Fruit fly (Drosophila melanogaster) whole organism, embryonic: Measurements from ENCODE around the gene CG11396.

Source experiments
- Adf1 ChIP-seq: fragments of 200-800 bp; sonication (Bioruptor generic); IDR thresholded peaks from 2 replicates; pipeline ENCODE4 v1.3.6; 2022; ENCODE audit warnings: missing biosample characterization, missing genetic modification characterization
- B-H2 ChIP-seq: fragments of 200-800 bp; sonication (Bioruptor generic); optimal IDR thresholded peaks from 2 replicates; lab custom pipeline; 2018; ENCODE audit warnings: missing biosample characterization, mild to moderate bottlenecking, missing genetic modification characterization
- Bdp1 ChIP-seq: fragments of 200-800 bp; sonication (Bioruptor generic); optimal IDR thresholded peaks from 3 replicates; lab custom pipeline; 2016; ENCODE audit warnings: missing biosample characterization, missing genetic modification characterization
- BtbVII ChIP-seq: fragments of 200-800 bp; sonication (Bioruptor generic); optimal IDR thresholded peaks from 3 replicates; lab custom pipeline; 2017; ENCODE audit warnings: missing biosample characterization, mild to moderate bottlenecking, missing genetic modification characterization
- CG10209 ChIP-seq: fragments of 200-800 bp; sonication (Bioruptor generic); optimal IDR thresholded peaks from 3 replicates; lab custom pipeline; 2017; ENCODE audit warnings: missing biosample characterization, mild to moderate bottlenecking, missing genetic modification characterization, missing genetic modification reagents
- CG10267 ChIP-seq: fragments of 200-800 bp; sonication (Bioruptor generic); optimal IDR thresholded peaks from 2 replicates; lab custom pipeline; 2018; ENCODE audit warnings: missing biosample characterization, mild to moderate bottlenecking, missing genetic modification characterization, moderate library complexity
- CG10462 ChIP-seq: fragments of 200-800 bp; sonication (Bioruptor generic); optimal IDR thresholded peaks from 2 replicates; lab custom pipeline; 2016; ENCODE audit warnings: missing biosample characterization, missing genetic modification characterization
- CG10959 ChIP-seq: fragments of 200-800 bp; sonication (Bioruptor generic); IDR thresholded peaks from 2 replicates; pipeline ENCODE4 v1.3.6; 2022; ENCODE audit warnings: missing biosample characterization, missing genetic modification characterization
- CG15073 ChIP-seq: fragments of 200-800 bp; sonication (Bioruptor generic); optimal IDR thresholded peaks from 2 replicates; lab custom pipeline; 2016; ENCODE audit warnings: missing biosample characterization, missing genetic modification characterization
- CG16779 ChIP-seq: fragments of 200-800 bp; sonication (Bioruptor generic); IDR thresholded peaks from 2 replicates; pipeline ENCODE4 v1.3.6; 2022; ENCODE audit warnings: missing biosample characterization, missing genetic modification characterization
- CG17612 ChIP-seq: fragments of 200-800 bp; sonication (Bioruptor generic); IDR thresholded peaks from 2 replicates; pipeline ENCODE4 v1.3.6; 2022; ENCODE audit warnings: missing biosample characterization, missing genetic modification characterization
- CG17802 ChIP-seq: fragments of 200-800 bp; sonication (Bioruptor generic); optimal IDR thresholded peaks from 2 replicates; lab custom pipeline; 2018; ENCODE audit warnings: missing biosample characterization, mild to moderate bottlenecking, missing genetic modification characterization, moderate library complexity
- CG30403 ChIP-seq: fragments of 200-800 bp; sonication (Bioruptor generic); optimal IDR thresholded peaks from 3 replicates; lab custom pipeline; 2016; ENCODE audit warnings: missing biosample characterization, missing genetic modification characterization
- CG3163 ChIP-seq: fragments of 200-800 bp; sonication (Bioruptor generic); optimal IDR thresholded peaks from 3 replicates; lab custom pipeline; 2016; ENCODE audit warnings: missing biosample characterization, missing genetic modification characterization
- CG3407 ChIP-seq: fragments of 200-800 bp; sonication (Bioruptor generic); optimal IDR thresholded peaks from 2 replicates; lab custom pipeline; 2018; ENCODE audit warnings: missing biosample characterization, mild to moderate bottlenecking, missing genetic modification characterization
- CG34376 ChIP-seq: fragments of 200-800 bp; sonication (Bioruptor generic); optimal IDR thresholded peaks from 2 replicates; lab custom pipeline; 2018; ENCODE audit warnings: missing biosample characterization, mild to moderate bottlenecking, missing genetic modification characterization
- CG3838 ChIP-seq: fragments of 200-800 bp; sonication (Bioruptor generic); optimal IDR thresholded peaks from 3 replicates; lab custom pipeline; 2016; ENCODE audit warnings: missing biosample characterization, missing genetic modification characterization
- CG4617 ChIP-seq: fragments of 200-800 bp; sonication (Bioruptor generic); optimal IDR thresholded peaks from 3 replicates; lab custom pipeline; 2016; ENCODE audit warnings: missing biosample characterization, missing genetic modification characterization, borderline replicate concordance
- CG4854 ChIP-seq: fragments of 200-800 bp; sonication (Bioruptor generic); optimal IDR thresholded peaks from 2 replicates; lab custom pipeline; 2016; ENCODE audit warnings: missing biosample characterization, missing genetic modification characterization, inconsistent platforms
- CG5953 ChIP-seq: fragments of 200-800 bp; sonication (Bioruptor generic); IDR thresholded peaks from 2 replicates; pipeline ENCODE4 v1.3.6; 2022; ENCODE audit warnings: missing biosample characterization, missing genetic modification characterization
- CG7357 ChIP-seq: fragments of 200-800 bp; sonication (Bioruptor generic); IDR thresholded peaks from 3 replicates; pipeline ENCODE4 v1.3.6; 2022; ENCODE audit warnings: missing biosample characterization, missing genetic modification characterization
- CG8089 ChIP-seq: fragments of 200-800 bp; sonication (Bioruptor generic); optimal IDR thresholded peaks from 3 replicates; lab custom pipeline; 2016; ENCODE audit warnings: missing biosample characterization, missing genetic modification characterization
- CG9797 ChIP-seq: fragments of 200-800 bp; sonication (Bioruptor generic); optimal IDR thresholded peaks from 3 replicates; lab custom pipeline; 2018; ENCODE audit warnings: missing biosample characterization, mild to moderate bottlenecking, missing genetic modification characterization
- CG9932 ChIP-seq: fragments of 200-800 bp; sonication (Bioruptor generic); IDR thresholded peaks from 2 replicates; pipeline ENCODE4 v1.3.6; 2022; ENCODE audit warnings: missing biosample characterization, missing genetic modification characterization
- D19A ChIP-seq: fragments of 200-800 bp; optimal IDR thresholded peaks from 3 replicates; lab custom pipeline; 2019; ENCODE audit warnings: missing biosample characterization, mild to moderate bottlenecking, missing genetic modification characterization, moderate library complexity
- Dek ChIP-seq: fragments of 200-800 bp; sonication (Bioruptor generic); optimal IDR thresholded peaks from 3 replicates; lab custom pipeline; 2019; ENCODE audit warnings: missing biosample characterization, mild to moderate bottlenecking, missing genetic modification characterization, moderate library complexity
- Dip2 ChIP-seq: fragments of 200-800 bp; sonication (Bioruptor generic); IDR thresholded peaks from 2 replicates; pipeline ENCODE4 v1.3.6; 2022; ENCODE audit warnings: missing biosample characterization, missing genetic modification characterization
- Dip3 ChIP-seq: fragments of 200-800 bp; sonication (Bioruptor generic); optimal IDR thresholded peaks from 3 replicates; lab custom pipeline; 2016; ENCODE audit warnings: missing biosample characterization, missing genetic modification characterization
- Ets97D ChIP-seq: fragments of 200-800 bp; sonication (Bioruptor generic); optimal IDR thresholded peaks from 3 replicates; lab custom pipeline; 2016; ENCODE audit warnings: missing biosample characterization, missing genetic modification characterization
- HLH54F ChIP-seq: fragments of 200-800 bp; sonication (Bioruptor generic); optimal IDR thresholded peaks from 3 replicates; lab custom pipeline; 2016; ENCODE audit warnings: missing biosample characterization, missing genetic modification characterization
- Oaz ChIP-seq: fragments of 200-800 bp; sonication (Bioruptor generic); IDR thresholded peaks from 2 replicates; pipeline ENCODE4 v1.3.6; 2022; ENCODE audit warnings: missing biosample characterization, missing genetic modification characterization
- Pdp1 ChIP-seq, 2 experiments: fragments of 200-800 bp; sonication (Bioruptor generic); optimal IDR thresholded peaks; 3 replicates each; lab custom pipeline; 2016; ENCODE audit warnings: missing biosample characterization in 2 of 2, missing genetic modification characterization in 2 of 2, mild to moderate bottlenecking in 1 of 2, moderate library complexity in 1 of 2
- Rfx ChIP-seq: fragments of 200-800 bp; sonication (Bioruptor generic); IDR thresholded peaks from 2 replicates; pipeline ENCODE4 v1.3.6; 2022; ENCODE audit warnings: missing biosample characterization, missing genetic modification characterization
- Spps ChIP-seq: fragments of 200-800 bp; sonication (Bioruptor generic); optimal IDR thresholded peaks from 2 replicates; lab custom pipeline; 2018; ENCODE audit warnings: missing biosample characterization, mild to moderate bottlenecking, missing genetic modification characterization
- TFAM ChIP-seq: fragments of 200-800 bp; sonication (Bioruptor generic); optimal IDR thresholded peaks from 2 replicates; lab custom pipeline; 2017; ENCODE audit warnings: missing biosample characterization, missing genetic modification characterization, inconsistent platforms
- Tbp ChIP-seq: fragments of >200 bp; optimal IDR thresholded peaks from 2 replicates; lab custom pipeline; 2018; ENCODE audit warnings: missing biosample characterization, missing genetic modification characterization
- ara ChIP-seq: fragments of 200-800 bp; sonication (Bioruptor generic); IDR thresholded peaks from 2 replicates; pipeline ENCODE4 v1.3.6; 2022; ENCODE audit warnings: missing biosample characterization, missing genetic modification characterization
- ash1 ChIP-seq: fragments of 200-800 bp; sonication (Bioruptor generic); optimal IDR thresholded peaks from 2 replicates; lab custom pipeline; 2018; ENCODE audit warnings: missing biosample characterization, mild to moderate bottlenecking, missing genetic modification characterization
- bab2 ChIP-seq: fragments of 200-800 bp; sonication (Bioruptor generic); optimal IDR thresholded peaks from 2 replicates; lab custom pipeline; 2016; ENCODE audit warnings: missing biosample characterization, missing genetic modification characterization
- cg ChIP-seq: fragments of 200-800 bp; sonication (Bioruptor generic); optimal IDR thresholded peaks from 3 replicates; lab custom pipeline; 2019; ENCODE audit warnings: missing biosample characterization, mild to moderate bottlenecking, missing genetic modification characterization, moderate library complexity
- chif ChIP-seq, 2 experiments: fragments of 200-800 bp; sonication (Bioruptor generic); optimal IDR thresholded peaks; 3 replicates each; lab custom pipeline; 2016; ENCODE audit warnings: missing biosample characterization in 2 of 2, missing genetic modification characterization in 2 of 2
- chinmo ChIP-seq: fragments of 200-800 bp; sonication (Bioruptor generic); IDR thresholded peaks from 4 replicates; pipeline ENCODE4 v1.3.6; 2022; ENCODE audit warnings: missing biosample characterization, missing genetic modification characterization; ENCODE audit not compliant: partially characterized antibody
- ewg ChIP-seq: fragments of 200-800 bp; sonication (Bioruptor generic); optimal IDR thresholded peaks from 3 replicates; lab custom pipeline; 2017; ENCODE audit warnings: mild to moderate bottlenecking, missing biosample characterization, missing genetic modification reagents, missing genetic modification characterization
- hb ChIP-seq: fragments of 200-800 bp; sonication (Bioruptor generic); IDR thresholded peaks from 3 replicates; pipeline ENCODE4 v1.3.6; 2022; ENCODE audit warnings: missing biosample characterization, missing genetic modification characterization; ENCODE audit not compliant: partially characterized antibody
- hth ChIP-seq: fragments of >200 bp; optimal IDR thresholded peaks from 2 replicates; lab custom pipeline; 2017; ENCODE audit warnings: inconsistent platforms
- insv ChIP-seq, 2 experiments: fragments of 200-800 bp; sonication (Bioruptor generic); optimal IDR thresholded peaks; 3 replicates each; lab custom pipeline; 2016 to 2018; ENCODE audit warnings: missing biosample characterization in 2 of 2, missing genetic modification characterization in 2 of 2
- jumu ChIP-seq: fragments of 200-800 bp; sonication (Bioruptor generic); optimal IDR thresholded peaks from 3 replicates; lab custom pipeline; 2016; ENCODE audit warnings: missing biosample characterization, missing genetic modification characterization
- kay ChIP-seq: fragments of 200-800 bp; sonication (Bioruptor generic); optimal IDR thresholded peaks from 2 replicates; lab custom pipeline; 2016; ENCODE audit warnings: missing biosample characterization, missing genetic modification characterization
- kni ChIP-seq: fragments of 200-800 bp; sonication (Bioruptor generic); optimal IDR thresholded peaks from 3 replicates; lab custom pipeline; 2017; ENCODE audit warnings: mild to moderate bottlenecking, missing biosample characterization, missing genetic modification reagents, missing genetic modification characterization
- salm ChIP-seq: fragments of 200-800 bp; sonication (Bioruptor generic); optimal IDR thresholded peaks from 2 replicates; lab custom pipeline; 2018; ENCODE audit warnings: missing biosample characterization, mild to moderate bottlenecking, missing genetic modification characterization
- tx ChIP-seq: fragments of 200-800 bp; sonication (Bioruptor generic); optimal IDR thresholded peaks from 2 replicates; lab custom pipeline; 2016; ENCODE audit warnings: missing biosample characterization, missing genetic modification characterization

CG11396 gene

dm6 chr3L:20798325-20798846 is 10.4 kb upstream of the CG11396 start, which contains the start of the genes CG3698 and tzn (continued):
- TF ChIP-seq BtbVII (peak; percentile 89), CG17612 (GFP tag; lab: Robert Waterston, UW) (peak; percentile 78; the same call in 1 of the 2 replicates), hth (lab: Kevin White, UChicago) (no peak), CG4617 (peak; percentile 89), CG10267 (tag; lab: Kevin White, UChicago) (peak; percentile 88), CG30403 (GFP tag; lab: Kevin White, UChicago) (peak; percentile 85), CG16779 (GFP tag; lab: Robert Waterston, UW) (peak; percentile 84), CG9932 (GFP tag; lab: Robert Waterston, UW) (peak; percentile 86; the same call in 1 of the 2 replicates), CG7357 (GFP tag; lab: Robert Waterston, UW) (peak; percentile 78; the same call in 2 of the 3 replicates), Oaz (GFP tag; lab: Robert Waterston, UW) (peak; percentile 94), CG3407 (GFP tag; lab: Kevin White, UChicago) (peak; percentile 94), CG8089 (GFP tag; lab: Kevin White, UChicago) (peak; percentile 86), Dip2 (GFP tag; lab: Robert Waterston, UW) (no peak), Adf1 (GFP tag; lab: Robert Waterston, UW) (peak; percentile 73), chif (GFP tag; optimal IDR thresholded peaks at IDR 0.05; lab: Kevin White, UChicago) (peak; percentile 79 to 87), bab2 (GFP tag; lab: Kevin White, UChicago) (peak; percentile 77), Dip3 (GFP tag; lab: Kevin White, UChicago) (peak; percentile 68), ash1 (peak; percentile 96), ara (GFP tag; lab: Robert Waterston, UW) (peak; percentile 85), CG10209 (peak; percentile 97), Tbp (GFP tag; lab: Kevin White, UChicago) (no peak), HLH54F (GFP tag; lab: Kevin White, UChicago) (peak; percentile 81), Spps (tag; lab: Kevin White, UChicago) (peak; percentile 79), salm (tag; lab: Kevin White, UChicago) (peak; percentile 87), ewg (GFP tag; lab: Kevin White, UChicago) (peak; percentile 93), CG15073 (GFP tag; lab: Kevin White, UChicago) (peak; percentile 52), CG4854 (GFP tag; lab: Kevin White, UChicago) (peak; percentile 89), CG3838 (GFP tag; lab: Kevin White, UChicago) (peak; percentile 82), CG10959 (GFP tag; lab: Robert Waterston, UW) (peak; percentile 88), CG3163 (GFP tag; lab: Kevin White, UChicago) (peak; percentile 58), tx (GFP tag; lab: Kevin White, UChicago) (peak; percentile 54), B-H2 (GFP tag; lab: Kevin White, UChicago) (peak; percentile 93), CG10462 (GFP tag; lab: Kevin White, UChicago) (peak; percentile 82), TFAM (GFP tag; lab: Kevin White, UChicago) (peak; percentile 70), Pdp1 (GFP tag; optimal IDR thresholded peaks at IDR 0.05; lab: Kevin White, UChicago) (peak in 1 of 2 experiments; percentile 75), CG34376 (GFP tag; lab: Kevin White, UChicago) (peak; percentile 93), D19A (tag; lab: Kevin White, UChicago) (peak; percentile 71), CG9797 (GFP tag; lab: Kevin White, UChicago) (peak; percentile 91), cg (GFP tag; lab: Kevin White, UChicago) (no peak), chinmo (no peak), Bdp1 (peak; percentile 80), CG5953 (GFP tag; lab: Robert Waterston, UW) (peak; percentile 93), CG17802 (tag; lab: Kevin White, UChicago) (peak; percentile 90), Rfx (GFP tag; lab: Robert Waterston, UW) (peak; percentile 97), jumu (GFP tag; lab: Kevin White, UChicago) (peak; percentile 52), insv (GFP tag; optimal IDR thresholded peaks at IDR 0.05; lab: Kevin White, UChicago) (peak in 1 of 2 experiments; percentile 81), Dek (peak; percentile 87), hb (no peak), kni (peak; percentile 88), kay (GFP tag; lab: Kevin White, UChicago) (peak; percentile 56), Ets97D (GFP tag; lab: Kevin White, UChicago) (peak; percentile 100)
